Fruit fly (Drosophila melanogaster) whole organism: Measurements from ENCODE around the gene cv.

Experiments used
- CG8478 ChIP-seq: fragments of >200 bp; optimal IDR thresholded peaks from 2 replicates; lab custom pipeline; 2018; ENCODE audit warnings: inconsistent platforms
- Dll ChIP-seq: fragments of >200 bp; optimal IDR thresholded peaks from 2 replicates; lab custom pipeline; 2017
- EcR ChIP-seq, 2 experiments: fragments of >200 bp; optimal IDR thresholded peaks; 2 replicates each; lab custom pipeline; 2017; ENCODE audit warnings: missing biosample characterization in 2 of 2, missing genetic modification characterization in 2 of 2, missing genetic modification reagents in 2 of 2
- pan ChIP-seq: fragments of >200 bp; optimal IDR thresholded peaks from 2 replicates; lab custom pipeline; 2017
- psq ChIP-seq: fragments of >200 bp; optimal IDR thresholded peaks from 2 replicates; lab custom pipeline; 2017
- usp ChIP-seq: fragments of >200 bp; optimal IDR thresholded peaks from 2 replicates; lab custom pipeline; 2017; ENCODE audit warnings: missing biosample characterization, missing genetic modification characterization, mixed read lengths

cv gene

dm6 chrX:5732440-5732839 lies 42.6 kb downstream of the cv start, which contains the start of gene CG15773:
Gene CG15773, plus strand, starts transcription at chrX:5732740.
- TF ChIP-seq usp (GFP tag; lab: Kevin White, UChicago): no peak
- no peak for TF ChIP-seq psq (lab: Kevin White, UChicago)
- TF ChIP-seq CG8478: no peak
- no peak for TF ChIP-seq Dll (lab: Kevin White, UChicago)
- TF ChIP-seq EcR (GFP tag; optimal IDR thresholded peaks at IDR 0.05; lab: Kevin White, UChicago): no peak
- TF ChIP-seq pan (lab: Kevin White, UChicago): no peak

dm6 chrX:5735268-5735941 lies 45.6 kb downstream of the cv start:
- no peak for TF ChIP-seq pan (lab: Kevin White, UChicago)
- no peak for TF ChIP-seq psq (lab: Kevin White, UChicago)
- TF ChIP-seq Dll (lab: Kevin White, UChicago): no peak
- no peak for TF ChIP-seq CG8478
- no peak for TF ChIP-seq EcR (GFP tag; optimal IDR thresholded peaks at IDR 0.05; lab: Kevin White, UChicago)
- no peak for TF ChIP-seq usp (GFP tag; lab: Kevin White, UChicago)

- TF ChIP-seq psq (lab: Kevin White, UChicago): no peak
- no peak for TF ChIP-seq usp (GFP tag; lab: Kevin White, UChicago)
- no peak for TF ChIP-seq EcR (GFP tag; optimal IDR thresholded peaks at IDR 0.05; lab: Kevin White, UChicago)
- TF ChIP-seq pan (lab: Kevin White, UChicago): no peak
- no peak for TF ChIP-seq Dll (lab: Kevin White, UChicago)
- TF ChIP-seq CG8478: no peak
Observed at dm6 chrX:5737157-5737556, 47.4 kb downstream of the cv start.

dm6 chrX:5737676-5738220 lies 47.9 kb downstream of the cv start, which contains the start of gene Snx27:
Gene Snx27, minus strand, starts transcription at chrX:5738031.
- TF ChIP-seq CG8478 (no peak), Dll (lab: Kevin White, UChicago) (no peak), usp (GFP tag; lab: Kevin White, UChicago) (no peak), psq (lab: Kevin White, UChicago) (no peak), pan (lab: Kevin White, UChicago) (no peak), EcR (GFP tag; optimal IDR thresholded peaks at IDR 0.05; lab: Kevin White, UChicago) (no peak)

dm6 chrX:5741625-5742024 lies 51.8 kb downstream of the cv start:
- no peak for TF ChIP-seq pan (lab: Kevin White, UChicago)
- no peak for TF ChIP-seq Dll (lab: Kevin White, UChicago)
- no peak for TF ChIP-seq usp (GFP tag; lab: Kevin White, UChicago)
- TF ChIP-seq CG8478: no peak
- no peak for TF ChIP-seq psq (lab: Kevin White, UChicago)
- no peak for TF ChIP-seq EcR (GFP tag; optimal IDR thresholded peaks at IDR 0.05; lab: Kevin White, UChicago)
